Fruit fly (Drosophila melanogaster): ENCODE results near the gene CG14722.
A peak's percentile ranks its signal among the peaks of the same experiment; 100 is the strongest.

CG14722 gene

dm6 chr3R:11775207-11775606, 33.5 kb downstream of the CG14722 start:
- TF ChIP-seq disco-r (GFP tag; optimal IDR thresholded peaks at IDR 0.05) (no peak), CG43689 (GFP tag; IDR thresholded peaks at IDR 0.05) (no peak), CG31224 (GFP tag; IDR thresholded peaks at IDR 0.05) (no peak), CG3281 (GFP tag; optimal IDR thresholded peaks at IDR 0.05) (no peak), hbn (GFP tag; IDR thresholded peaks at IDR 0.05; ENCODE audit: partially characterized antibody) (no peak), Stat92E (GFP tag; optimal IDR thresholded peaks at IDR 0.05) (peak in 1 of 3 experiments; percentile 62), Chrac-16 (GFP tag; optimal IDR thresholded peaks at IDR 0.05) (no peak), dysf (GFP tag; IDR thresholded peaks at IDR 0.05) (no peak), Ets65A (GFP tag) (peak; percentile 45), lola (GFP tag; optimal IDR thresholded peaks at IDR 0.05) (no peak), CG3726 (GFP tag; IDR thresholded peaks at IDR 0.05) (no peak), ewg (GFP tag; optimal IDR thresholded peaks at IDR 0.05) (no peak), Hand (GFP tag; optimal IDR thresholded peaks at IDR 0.05) (no peak), pros (GFP tag; optimal IDR thresholded peaks at IDR 0.05) (peak; percentile 33), D (optimal IDR thresholded peaks at IDR 0.05) (peak; percentile 45), D (GFP tag; optimal IDR thresholded peaks at IDR 0.05) (no peak), grn (GFP tag; optimal IDR thresholded peaks at IDR 0.05) (peak; percentile 76), cad (GFP tag; optimal IDR thresholded peaks at IDR 0.05) (peak; percentile 43), CG15479 (GFP tag; optimal IDR thresholded peaks at IDR 0.05) (peak; percentile 91), Lpt (GFP tag; optimal IDR thresholded peaks at IDR 0.05) (peak; percentile 90), CG15696 (tag; optimal IDR thresholded peaks at IDR 0.05) (peak; percentile 4), CoRest (tag; optimal IDR thresholded peaks at IDR 0.05) (no peak), her (GFP tag; optimal IDR thresholded peaks at IDR 0.05) (no peak), Hr78 (GFP tag; optimal IDR thresholded peaks at IDR 0.05) (peak in 1 of 2 experiments; percentile 28), NC2β (GFP tag; optimal IDR thresholded peaks at IDR 0.05) (no peak), HmgD (GFP tag; optimal IDR thresholded peaks at IDR 0.05) (no peak), kni (GFP tag; optimal IDR thresholded peaks at IDR 0.05) (peak; percentile 85), CG11247 (GFP tag; IDR thresholded peaks at IDR 0.05) (no peak), CG13624 (GFP tag; optimal IDR thresholded peaks at IDR 0.05) (no peak), MTF-1 (GFP tag; optimal IDR thresholded peaks at IDR 0.05; ENCODE audit: borderline replicate concordance) (no peak), twi (tag; optimal IDR thresholded peaks at IDR 0.05) (peak; percentile 58), CG18619 (GFP tag; optimal IDR thresholded peaks at IDR 0.05) (no peak), crp (GFP tag; optimal IDR thresholded peaks at IDR 0.05) (no peak), ara (GFP tag; IDR thresholded peaks at IDR 0.05) (no peak), zen (tag; optimal IDR thresholded peaks at IDR 0.05) (peak; percentile 53), unpg (GFP tag; optimal IDR thresholded peaks at IDR 0.05) (no peak), CG4282 (GFP tag; optimal IDR thresholded peaks at IDR 0.05) (no peak), CG8765 (GFP tag; IDR thresholded peaks at IDR 0.05) (no peak), CG2199 (GFP tag; IDR thresholded peaks at IDR 0.05) (0 out of 3 replicates have a peak, but pooled peaks have one; percentile 79), oc (tag; optimal IDR thresholded peaks at IDR 0.05) (peak; percentile 5), tll (GFP tag; optimal IDR thresholded peaks at IDR 0.05) (peak in 1 of 2 experiments; percentile 86), abd-A (tag; optimal IDR thresholded peaks at IDR 0.05) (no peak)
